Worm (Caenorhabditis elegans) whole organism, L3 larva: ENCODE measurements around the gene F21G4.6.

Source experiments
- R02D3.7 ChIP-seq: fragments of 150-350 bp; optimal IDR thresholded peaks from 2 replicates; lab custom pipeline; 2014; ENCODE audit warnings: missing biosample characterization, missing genetic modification characterization
- ZK546.5 ChIP-seq: sonication (generic microtip); optimal IDR thresholded peaks from 2 replicates; lab custom pipeline; 2017; ENCODE audit warnings: missing biosample characterization, missing genetic modification characterization
- aly-2 ChIP-seq: fragments of 150-350 bp; optimal IDR thresholded peaks from 2 replicates; lab custom pipeline; 2014; ENCODE audit warnings: missing biosample characterization, missing genetic modification characterization
- ceh-16 ChIP-seq: sonication (generic microtip); optimal IDR thresholded peaks from 2 replicates; lab custom pipeline; 2017; ENCODE audit warnings: missing biosample characterization, missing genetic modification characterization
- ceh-82 ChIP-seq: fragments of 150-350 bp; optimal IDR thresholded peaks from 2 replicates; lab custom pipeline; 2014; ENCODE audit warnings: missing biosample characterization, missing genetic modification characterization
- ceh-9 ChIP-seq: sonication (generic microtip); optimal IDR thresholded peaks from 2 replicates; lab custom pipeline; 2018; ENCODE audit warnings: missing biosample characterization, missing genetic modification characterization
- daf-12 ChIP-seq: fragments of 150-350 bp; optimal IDR thresholded peaks from 2 replicates; lab custom pipeline; 2014; ENCODE audit warnings: missing biosample characterization, missing genetic modification reagents, missing genetic modification characterization
- elt-1 ChIP-seq: fragments of 150-350 bp; optimal IDR thresholded peaks from 2 replicates; lab custom pipeline; 2014; ENCODE audit warnings: missing biosample characterization, missing genetic modification characterization
- elt-2 ChIP-seq: sonication (generic microtip); optimal IDR thresholded peaks from 2 replicates; lab custom pipeline; 2016; ENCODE audit warnings: missing genetic modification reagents, mild to moderate bottlenecking, missing genetic modification characterization, missing compliant biosample characterization
- elt-3 ChIP-seq, 3 experiments: fragments of 150-350 bp in 1 of 3; sonication (generic microtip) in 2 of 3; optimal IDR thresholded peaks; 2 replicates in 2 of 3; 4 replicates in 1 of 3; lab custom pipeline; 2014 to 2017; ENCODE audit warnings: missing biosample characterization in 3 of 3, missing genetic modification characterization in 3 of 3
- fos-1 ChIP-seq: fragments of 150-350 bp; optimal IDR thresholded peaks from 2 replicates; lab custom pipeline; 2014; ENCODE audit warnings: missing biosample characterization, missing genetic modification characterization
- hmg-11 ChIP-seq: sonication (generic microtip); optimal IDR thresholded peaks from 2 replicates; lab custom pipeline; 2016; ENCODE audit warnings: missing genetic modification characterization, missing compliant biosample characterization
- jun-1 ChIP-seq: fragments of 150-350 bp; optimal IDR thresholded peaks from 2 replicates; lab custom pipeline; 2014; ENCODE audit warnings: missing biosample characterization, missing genetic modification reagents, missing genetic modification characterization
- lin-15B ChIP-seq: fragments of 150-350 bp; optimal IDR thresholded peaks from 2 replicates; lab custom pipeline; 2014; ENCODE audit warnings: missing biosample characterization, missing genetic modification characterization
- lsy-12 ChIP-seq: sonication (generic microtip); optimal IDR thresholded peaks from 2 replicates; lab custom pipeline; 2016; ENCODE audit warnings: mild to moderate bottlenecking, missing genetic modification characterization, missing compliant biosample characterization
- mml-1 ChIP-seq: fragments of 150-350 bp; sonication (generic microtip); optimal IDR thresholded peaks from 3 replicates; lab custom pipeline; 2014; ENCODE audit warnings: missing biosample characterization, missing genetic modification characterization
- nfya-1 ChIP-seq: sonication (generic microtip); optimal IDR thresholded peaks from 2 replicates; lab custom pipeline; 2017; ENCODE audit warnings: missing genetic modification characterization, mild to moderate bottlenecking, missing compliant biosample characterization, antibody characterized with exemption, moderate library complexity; ENCODE audit not compliant: insufficient read depth
- nhr-11 ChIP-seq: fragments of 150-350 bp; optimal IDR thresholded peaks from 2 replicates; lab custom pipeline; 2014; ENCODE audit warnings: missing biosample characterization, missing genetic modification characterization
- nhr-237 ChIP-seq: fragments of 150-350 bp; optimal IDR thresholded peaks from 2 replicates; lab custom pipeline; 2014; ENCODE audit warnings: missing biosample characterization, missing genetic modification characterization
- nhr-28 ChIP-seq: fragments of 150-350 bp; optimal IDR thresholded peaks from 2 replicates; lab custom pipeline; 2014; ENCODE audit warnings: missing biosample characterization, missing genetic modification characterization
- nhr-43 ChIP-seq: sonication (generic microtip); optimal IDR thresholded peaks from 2 replicates; lab custom pipeline; 2016; ENCODE audit warnings: mild to moderate bottlenecking, missing genetic modification characterization, missing compliant biosample characterization; ENCODE audit not compliant: poor library complexity, severe bottlenecking
- nhr-67 ChIP-seq: fragments of 150-350 bp; optimal IDR thresholded peaks from 2 replicates; lab custom pipeline; 2014; ENCODE audit warnings: missing biosample characterization, missing genetic modification characterization
- nhr-76 ChIP-seq: fragments of 150-350 bp; sonication (generic microtip); optimal IDR thresholded peaks from 5 replicates; lab custom pipeline; 2014; ENCODE audit warnings: missing biosample characterization, missing genetic modification characterization
- nhr-77 ChIP-seq: fragments of 150-350 bp; optimal IDR thresholded peaks from 2 replicates; lab custom pipeline; 2014; ENCODE audit warnings: missing biosample characterization, missing genetic modification characterization
- pha-4 ChIP-seq: fragments of 150-350 bp; optimal IDR thresholded peaks from 2 replicates; lab custom pipeline; 2014; ENCODE audit warnings: missing biosample characterization, missing genetic modification reagents, missing genetic modification characterization
- pqm-1 ChIP-seq: fragments of 150-350 bp; optimal IDR thresholded peaks from 2 replicates; lab custom pipeline; 2017; ENCODE audit warnings: missing biosample characterization, missing genetic modification characterization, inconsistent platforms
- sea-2 ChIP-seq: fragments of 150-350 bp; sonication (generic microtip); optimal IDR thresholded peaks from 4 replicates; lab custom pipeline; 2014; ENCODE audit warnings: missing biosample characterization, missing genetic modification reagents, missing genetic modification characterization
- skn-1 ChIP-seq: fragments of 150-350 bp; optimal IDR thresholded peaks from 2 replicates; lab custom pipeline; 2014; ENCODE audit warnings: missing biosample characterization, missing genetic modification characterization
- snpc-4 ChIP-seq: fragments of 150-350 bp; optimal IDR thresholded peaks from 2 replicates; lab custom pipeline; 2014; ENCODE audit warnings: missing biosample characterization, missing genetic modification characterization
- tbx-2 ChIP-seq: sonication (generic microtip); optimal IDR thresholded peaks from 2 replicates; lab custom pipeline; 2016; ENCODE audit warnings: mild to moderate bottlenecking, missing genetic modification characterization, missing compliant biosample characterization
- ztf-11 ChIP-seq: fragments of 150-350 bp; optimal IDR thresholded peaks from 2 replicates; lab custom pipeline; 2014; ENCODE audit warnings: missing biosample characterization, missing genetic modification characterization
- ztf-4 ChIP-seq: fragments of 150-350 bp; optimal IDR thresholded peaks from 2 replicates; lab custom pipeline; 2014; ENCODE audit warnings: missing biosample characterization, missing genetic modification characterization

Gene F21G4.6

DNA sequence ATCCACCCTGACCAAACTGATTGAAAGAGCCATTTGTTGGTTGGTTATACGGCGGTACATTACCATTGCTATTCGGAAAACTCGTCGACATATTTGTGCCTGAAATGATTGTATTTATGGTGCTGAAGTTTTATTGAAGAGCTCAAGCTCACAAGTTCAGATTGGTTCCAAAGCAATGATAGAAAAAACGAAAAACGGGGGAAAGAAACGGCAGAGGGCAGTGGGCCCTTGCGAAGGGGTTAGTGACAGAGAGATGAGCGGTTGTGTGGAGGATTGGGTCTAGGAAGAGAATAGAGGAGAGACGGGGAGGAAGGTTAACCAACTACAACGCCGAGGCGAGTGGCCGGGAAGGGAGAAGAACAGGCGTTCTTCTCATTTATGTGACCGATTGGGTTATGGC is 14.1 kb upstream of the F21G4.6 start, which contains the start of gene nra-3:
nra-3 (minus strand) TSS at position 101 of the 400 bp plus-strand sequence.
- no peak for TF ChIP-seq fos-1 (tag; lab: Kevin White, UChicago)
- no peak for TF ChIP-seq tbx-2 (tag; lab: Kevin White, UChicago)
- no peak for TF ChIP-seq aly-2
- TF ChIP-seq lsy-12 (tag; lab: Kevin White, UChicago): no peak
- no peak for TF ChIP-seq nhr-28 (tag; lab: Kevin White, UChicago)

ce11 chrX:9927993-9928392 is 10.7 kb upstream of the F21G4.6 start:
- TF ChIP-seq lsy-12 (tag; lab: Kevin White, UChicago) (no peak), skn-1 (peak; percentile 3), ceh-16 (tag; lab: Kevin White, UChicago) (no peak), elt-1 (tag; lab: Kevin White, UChicago) (no peak)

ce11 chrX:9924962-9925361 is 7.7 kb upstream of the F21G4.6 start, which contains the start of gene ugt-23:
TSS of gene ugt-23 (minus strand) at chrX:9925173.
- TF ChIP-seq nhr-28 (tag; lab: Kevin White, UChicago) (no peak), pqm-1 (tag; lab: Kevin White, UChicago) (peak; percentile 39), mml-1 (tag; lab: Kevin White, UChicago) (no peak), elt-2 (peak; percentile 71)
- TF ChIP-seq, all 47 proteins: peak for 2

ce11 chrX:9921257-9921656 is 4.0 kb upstream of the F21G4.6 start, which contains the start of gene C17G1.2:
TSS of gene C17G1.2 (plus strand) at chrX:9921557.
- TF ChIP-seq nhr-77 (tag; lab: Kevin White, UChicago) (no peak), ceh-16 (tag; lab: Kevin White, UChicago) (no peak), nhr-11 (tag; lab: Kevin White, UChicago) (no peak), pha-4 (tag; lab: Kevin White, UChicago) (no peak), ztf-4 (tag; lab: Kevin White, UChicago) (no peak), daf-12 (tag; lab: Kevin White, UChicago) (no peak), R02D3.7 (tag; lab: Kevin White, UChicago) (no peak), nhr-76 (tag; lab: Kevin White, UChicago) (no peak), fos-1 (tag; lab: Kevin White, UChicago) (no peak), elt-2 (no peak), tbx-2 (tag; lab: Kevin White, UChicago) (no peak), jun-1 (no peak), ceh-9 (tag; lab: Kevin White, UChicago) (no peak), nhr-237 (tag; lab: Kevin White, UChicago) (no peak), sea-2 (GFP tag; lab: Kevin White, UChicago) (no peak), lsy-12 (tag; lab: Kevin White, UChicago) (no peak)
- TF ChIP-seq, all 47 proteins: peak for 0

- no peak for TF ChIP-seq elt-3 (tag; optimal IDR thresholded peaks at IDR 0.05; lab: Kevin White, UChicago)
- TF ChIP-seq ceh-82 (tag; lab: Kevin White, UChicago): no peak
- TF ChIP-seq mml-1 (tag; lab: Kevin White, UChicago): no peak
- no peak for TF ChIP-seq ztf-11 (tag; lab: Kevin White, UChicago)
Observed at ce11 chrX:9918997-9919396, 1.7 kb upstream of the F21G4.6 start, which contains the start of gene folr-1. TSS of gene folr-1 (plus strand) at chrX:9919297.

- TF ChIP-seq nhr-77 (tag; lab: Kevin White, UChicago): no peak
- no peak for TF ChIP-seq lin-15B (tag; lab: Kevin White, UChicago)
- no peak for TF ChIP-seq skn-1
- TF ChIP-seq elt-3 (tag; optimal IDR thresholded peaks at IDR 0.05; lab: Kevin White, UChicago): no peak
- no peak for TF ChIP-seq elt-1 (tag; lab: Kevin White, UChicago)
- TF ChIP-seq hmg-11 (tag; lab: Kevin White, UChicago): no peak
- no peak for TF ChIP-seq sea-2 (GFP tag; lab: Kevin White, UChicago)
- TF ChIP-seq pqm-1 (tag; lab: Kevin White, UChicago): no peak
- no peak for TF ChIP-seq nhr-237 (tag; lab: Kevin White, UChicago)
- TF ChIP-seq nfya-1 (tag; lab: Kevin White, UChicago): no peak
- no peak for TF ChIP-seq daf-12 (tag; lab: Kevin White, UChicago)
- no peak for TF ChIP-seq nhr-67 (tag; lab: Kevin White, UChicago)
- no peak for TF ChIP-seq fos-1 (tag; lab: Kevin White, UChicago)
- no peak for TF ChIP-seq snpc-4 (tag; lab: Kevin White, UChicago)
- no peak for TF ChIP-seq nhr-76 (tag; lab: Kevin White, UChicago)
- TF ChIP-seq nhr-43 (tag; lab: Kevin White, UChicago): no peak
- no peak for TF ChIP-seq R02D3.7 (tag; lab: Kevin White, UChicago)
- no peak for TF ChIP-seq aly-2
- no peak for TF ChIP-seq ZK546.5 (tag; lab: Kevin White, UChicago)
- TF ChIP-seq ceh-9 (tag; lab: Kevin White, UChicago): no peak
Observed at ce11 chrX:9905840-9906239, 11.4 kb downstream of the F21G4.6 start, which contains the start of gene F21G4.5. TSS of gene F21G4.5 (plus strand) at chrX:9906140.
